Worm (Caenorhabditis elegans): ENCODE measurements around the gene M01H9.5.
A peak's percentile ranks its signal among the peaks of the same experiment; 100 is the strongest.

M01H9.5 gene

DNA sequence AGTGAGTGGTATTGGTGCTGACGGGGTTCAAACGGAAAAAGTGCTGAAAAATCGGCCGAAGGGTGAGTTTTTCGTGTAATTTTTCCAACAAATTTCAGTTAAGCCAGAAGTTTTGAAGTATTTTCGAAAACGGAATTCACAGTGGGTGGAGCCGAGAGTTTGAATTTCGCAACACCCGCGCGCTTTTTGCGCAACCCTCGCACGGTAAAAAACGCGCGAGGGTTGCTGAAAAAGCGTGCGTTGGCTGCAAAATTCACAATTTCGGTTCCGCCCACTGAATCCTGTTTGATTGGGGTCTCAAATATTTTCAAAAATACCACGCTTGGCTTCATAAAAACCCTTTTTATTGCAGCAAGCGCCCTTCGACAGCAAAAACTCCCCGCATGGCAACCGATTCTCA lies 17.9 kb upstream of the M01H9.5 start (continued):
- TF ChIP-seq F23B12.7 (tag; optimal IDR thresholded peaks at IDR 0.05; ENCODE audit: insufficient read depth) = no peak
- TF ChIP-seq nfyb-1 (GFP tag; IDR thresholded peaks at IDR 0.05) = no peak
- TF ChIP-seq ceh-79 (tag; optimal IDR thresholded peaks at IDR 0.05) = no peak

- TF ChIP-seq snpc-1.1 (tag; optimal IDR thresholded peaks at IDR 0.05; ENCODE audit: insufficient read depth) = no peak
- TF ChIP-seq ztf-22 (GFP tag; optimal IDR thresholded peaks at IDR 0.05) = no peak
- TF ChIP-seq chd-7 (tag; optimal IDR thresholded peaks at IDR 0.05) = no peak
These were observed 16.9 kb upstream of the M01H9.5 start for ce11 chrIV:4448343-4448742.

DNA sequence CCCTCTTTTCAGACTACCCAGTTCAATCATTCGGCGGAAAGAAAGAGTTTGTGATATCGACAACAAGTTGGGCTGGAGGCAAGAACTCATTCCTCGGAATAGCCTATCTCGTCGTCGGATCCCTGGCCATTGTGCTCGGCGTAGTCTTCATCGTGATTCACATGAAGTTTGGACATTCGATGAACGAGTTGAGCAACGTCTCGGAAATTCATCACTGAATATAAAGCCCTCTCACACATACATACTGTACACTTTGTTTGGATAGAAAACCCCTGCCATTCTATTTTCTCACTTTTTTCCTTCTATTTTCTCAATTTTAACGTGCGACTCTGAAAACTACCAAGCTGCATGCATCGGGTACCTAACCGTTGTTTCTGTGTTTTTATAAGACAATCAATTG lies 15.8 kb upstream of the M01H9.5 start, which contains the start of gene R08C7.12:
TSS of gene R08C7.12 (plus strand) at position 301 of the 400 bp plus-strand sequence.
- TF ChIP-seq chd-7 (tag; optimal IDR thresholded peaks at IDR 0.05) = no peak
- peak; percentile 23; the same call in 1 of the 2 replicates for TF ChIP-seq madf-6 (GFP tag; IDR thresholded peaks at IDR 0.05)

ce11 chrIV:4449843-4450242 lies 15.4 kb upstream of the M01H9.5 start:
- TF ChIP-seq snpc-4 (GFP tag; optimal IDR thresholded peaks at IDR 0.05) = no peak
- peak in 2 of 4 experiments; percentile 22 to 47 for TF ChIP-seq snpc-4 (tag; optimal IDR thresholded peaks at IDR 0.05)
- peak; percentile 72 for TF ChIP-seq B0336.3 (GFP tag; IDR thresholded peaks at IDR 0.05)
- peak; percentile 49 for TF ChIP-seq atf-7 (tag; optimal IDR thresholded peaks at IDR 0.05)
- peak; percentile 46; the same call in 1 of the 2 replicates for TF ChIP-seq madf-6 (GFP tag; IDR thresholded peaks at IDR 0.05)
- 0 out of 2 replicates have a peak, but pooled peaks have one; percentile 27 for TF ChIP-seq ceh-100 (GFP tag; IDR thresholded peaks at IDR 0.05)
- TF ChIP-seq lin-54 (GFP tag; optimal IDR thresholded peaks at IDR 0.05) = peak; percentile 4
- 0 out of 2 replicates have a peak, but pooled peaks have one; percentile 41 for TF ChIP-seq ceh-58 (GFP tag; IDR thresholded peaks at IDR 0.05)
- peak; percentile 2 for TF ChIP-seq xnd-1 (tag; optimal IDR thresholded peaks at IDR 0.05)
- peak; percentile 38; the same call in 1 of the 2 replicates for TF ChIP-seq mcd-1 (GFP tag; IDR thresholded peaks at IDR 0.05)
- TF ChIP-seq lin-35 (GFP tag; optimal IDR thresholded peaks at IDR 0.05) = peak in 1 of 3 experiments; percentile 50
- TF ChIP-seq C17E4.6 (GFP tag; IDR thresholded peaks at IDR 0.05) = 0 out of 2 replicates have a peak, but pooled peaks have one; percentile 16
- no peak for TF ChIP-seq snpc-3.4 (tag; optimal IDR thresholded peaks at IDR 0.05)
- no peak for TF ChIP-seq bed-1 (GFP tag; IDR thresholded peaks at IDR 0.05)
- no peak for TF ChIP-seq F22D6.2 (tag; optimal IDR thresholded peaks at IDR 0.05)
- no peak for TF ChIP-seq nhr-27 (tag; optimal IDR thresholded peaks at IDR 0.05)
- TF ChIP-seq F49E8.2 (tag; optimal IDR thresholded peaks at IDR 0.05; ENCODE audit: insufficient read depth) = peak; percentile 41
- peak; percentile 30 for TF ChIP-seq B0035.1 (tag; optimal IDR thresholded peaks at IDR 0.05)
- 0 out of 2 replicates have a peak, but pooled peaks have one; percentile 24 for TF ChIP-seq egl-44 (GFP tag; IDR thresholded peaks at IDR 0.05)
- peak; percentile 39 for TF ChIP-seq F33H1.4 (GFP tag; IDR thresholded peaks at IDR 0.05)
- TF ChIP-seq hsf-1 (GFP tag; IDR thresholded peaks at IDR 0.05) = no peak; the same call in 1 of the 2 replicates
- TF ChIP-seq madf-3 (GFP tag; IDR thresholded peaks at IDR 0.05) = no peak
- TF ChIP-seq attf-5 (GFP tag; optimal IDR thresholded peaks at IDR 0.05) = peak; percentile 42
- TF ChIP-seq Y79H2A.3 (GFP tag; conservative IDR thresholded peaks at IDR 0.05) = peak; percentile 40; the same call in 1 of the 2 replicates
- TF ChIP-seq F10E7.11 (tag; optimal IDR thresholded peaks at IDR 0.05) = peak; percentile 51
- TF ChIP-seq ama-1 (optimal IDR thresholded peaks at IDR 0.05) = peak; percentile 49
- no peak for TF ChIP-seq ama-1 (GFP tag; optimal IDR thresholded peaks at IDR 0.05)
- TF ChIP-seq fkh-3 (tag; optimal IDR thresholded peaks at IDR 0.05) = peak; percentile 6
- peak; percentile 82 for TF ChIP-seq nfyb-1 (GFP tag; IDR thresholded peaks at IDR 0.05)
- TF ChIP-seq mes-4 (tag; optimal IDR thresholded peaks at IDR 0.05) = peak; percentile 38
- peak; percentile 72 for TF ChIP-seq ZK185.1 (tag; optimal IDR thresholded peaks at IDR 0.05; ENCODE audit: poor library complexity, severe bottlenecking)
- TF ChIP-seq ztf-18 (tag; optimal IDR thresholded peaks at IDR 0.05) = peak; percentile 40
- peak; percentile 19 to 23 for TF ChIP-seq rec-8 (tag; optimal IDR thresholded peaks at IDR 0.05)
- 0 out of 2 replicates have a peak, but pooled peaks have one; percentile 9 for TF ChIP-seq attf-3 (GFP tag; conservative IDR thresholded peaks at IDR 0.05)
- peak; percentile 52 for TF ChIP-seq F52B5.7 (tag; optimal IDR thresholded peaks at IDR 0.05)
- peak; percentile 39; the same call in 1 of the 2 replicates for TF ChIP-seq rcor-1 (GFP tag; IDR thresholded peaks at IDR 0.05)
